Worm (Caenorhabditis elegans): ENCODE results near the gene egrh-3.

The egrh-3 gene

DNA sequence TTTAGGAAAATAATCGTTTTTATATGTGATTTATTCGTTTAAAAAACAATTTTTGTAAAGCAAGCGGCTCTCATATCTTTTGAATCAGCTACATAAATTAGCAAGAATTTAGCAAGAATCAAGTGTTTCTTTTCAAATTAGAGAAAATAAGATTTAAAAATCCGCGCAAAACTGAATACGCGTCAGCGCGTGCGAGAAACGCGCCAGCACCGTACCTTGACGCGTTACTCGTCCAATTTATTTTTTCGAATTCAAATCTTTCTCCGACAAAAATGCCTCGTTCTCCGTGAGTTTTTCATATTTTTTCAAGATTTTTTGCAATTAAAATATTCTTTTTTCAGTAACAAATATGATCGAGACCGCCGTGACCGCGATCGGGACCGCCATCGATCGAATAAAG is 12.3 kb downstream of the egrh-3 start, which contains the start of gene Y94H6A.3 (continued):
- TF ChIP-seq lin-35 (GFP tag; optimal IDR thresholded peaks at IDR 0.05) (peak; percentile 63 to 95 (median 80)), efl-1 (GFP tag; optimal IDR thresholded peaks at IDR 0.05) (peak; percentile 83), ceh-91 (GFP tag; IDR thresholded peaks at IDR 0.05) (0 out of 2 replicates have a peak, but pooled peaks have one; percentile 37), athp-1 (tag; optimal IDR thresholded peaks at IDR 0.05) (no peak), snpc-4 (GFP tag; optimal IDR thresholded peaks at IDR 0.05) (no peak), snpc-4 (tag; optimal IDR thresholded peaks at IDR 0.05) (peak in 3 of 4 experiments; percentile 27 to 50 (median 41)), him-1 (tag; optimal IDR thresholded peaks at IDR 0.05) (peak; percentile 3), snpc-3.4 (tag; optimal IDR thresholded peaks at IDR 0.05) (peak; percentile 31), F39B2.1 (GFP tag; IDR thresholded peaks at IDR 0.05) (no peak), ceh-100 (GFP tag; IDR thresholded peaks at IDR 0.05) (peak; percentile 64), ztf-26 (tag; optimal IDR thresholded peaks at IDR 0.05) (no peak), Y53G8AR.9 (GFP tag; conservative IDR thresholded peaks at IDR 0.05) (peak; percentile 94), lag-1 (GFP tag; IDR thresholded peaks at IDR 0.05) (no peak), ztf-18 (tag; optimal IDR thresholded peaks at IDR 0.05) (peak; percentile 96), gei-17 (GFP tag; optimal IDR thresholded peaks at IDR 0.05) (peak; percentile 50), lin-40 (tag; optimal IDR thresholded peaks at IDR 0.05) (peak; percentile 89), madf-8 (GFP tag; conservative IDR thresholded peaks at IDR 0.05) (peak; percentile 36; the same call in 1 of the 2 replicates), ZK185.1 (tag; optimal IDR thresholded peaks at IDR 0.05; ENCODE audit: poor library complexity, severe bottlenecking) (no peak), egrh-3 (GFP tag; IDR thresholded peaks at IDR 0.05) (no peak), nhr-179 (tag; optimal IDR thresholded peaks at IDR 0.05) (no peak), egl-44 (GFP tag; IDR thresholded peaks at IDR 0.05) (no peak), chd-7 (tag; optimal IDR thresholded peaks at IDR 0.05) (no peak), T07F8.4 (tag; optimal IDR thresholded peaks at IDR 0.05) (no peak), attf-5 (GFP tag; optimal IDR thresholded peaks at IDR 0.05) (peak; percentile 67), nhr-90 (tag; optimal IDR thresholded peaks at IDR 0.05) (no peak), egl-18 (GFP tag; IDR thresholded peaks at IDR 0.05) (no peak), ztf-28 (GFP tag; IDR thresholded peaks at IDR 0.05) (no peak), F10E7.11 (tag; optimal IDR thresholded peaks at IDR 0.05) (no peak), zfh-2 (GFP tag; conservative IDR thresholded peaks at IDR 0.05) (no peak), mxl-1 (tag; optimal IDR thresholded peaks at IDR 0.05) (no peak), lsl-1 (GFP tag; optimal IDR thresholded peaks at IDR 0.05) (peak; percentile 66), unc-130 (GFP tag; optimal IDR thresholded peaks at IDR 0.05) (no peak), lin-26 (GFP tag; IDR thresholded peaks at IDR 0.05) (no peak), xnd-1 (tag; optimal IDR thresholded peaks at IDR 0.05) (peak; percentile 53), F57C9.4 (tag; optimal IDR thresholded peaks at IDR 0.05) (no peak), akir-1 (GFP tag; optimal IDR thresholded peaks at IDR 0.05) (no peak), dox-1 (GFP tag; IDR thresholded peaks at IDR 0.05) (peak; percentile 81), cebp-2 (GFP tag; IDR thresholded peaks at IDR 0.05) (no peak), ceh-79 (tag; optimal IDR thresholded peaks at IDR 0.05) (no peak), nfyb-1 (GFP tag; IDR thresholded peaks at IDR 0.05) (peak; percentile 78), K12H6.12 (tag; optimal IDR thresholded peaks at IDR 0.05) (peak; percentile 14), F33H1.4 (GFP tag; IDR thresholded peaks at IDR 0.05) (peak; percentile 76), lir-1 (GFP tag; conservative IDR thresholded peaks at IDR 0.05) (peak; percentile 55; the same call in 1 of the 2 replicates), ztf-22 (GFP tag; optimal IDR thresholded peaks at IDR 0.05) (no peak), D2030.7 (GFP tag; IDR thresholded peaks at IDR 0.05) (peak; percentile 67), madf-10 (tag; optimal IDR thresholded peaks at IDR 0.05) (no peak), attf-3 (GFP tag; conservative IDR thresholded peaks at IDR 0.05) (peak; percentile 88), ets-4 (GFP tag; optimal IDR thresholded peaks at IDR 0.05) (no peak), nhr-80 (tag; optimal IDR thresholded peaks at IDR 0.05) (no peak), ceh-40 (GFP tag; IDR thresholded peaks at IDR 0.05) (no peak)

All from whole organism, young adult.